Worm (Caenorhabditis elegans) whole organism, young adult: Measurements from ENCODE around the gene zig-2.
"Not testable (repeated sequence)": the region's sequence is repeated elsewhere in the genome, so short reads cannot be mapped to it uniquely, and the experiment has no call there.

ENCODE experiments used
- B0261.1 ChIP-seq: sonication (generic microtip); optimal IDR thresholded peaks from 2 replicates; lab custom pipeline; 2016; ENCODE audit warnings: mild to moderate bottlenecking, missing genetic modification characterization, moderate library complexity, missing compliant biosample characterization
- F52B5.7 ChIP-seq: sonication (generic microtip); optimal IDR thresholded peaks from 2 replicates; lab custom pipeline; 2016; ENCODE audit warnings: mild to moderate bottlenecking, missing genetic modification characterization, missing compliant biosample characterization
- K11D2.4 ChIP-seq: fragments of 200-800 bp; sonication (Bioruptor generic); IDR thresholded peaks from 2 replicates; pipeline ENCODE4 v1.3.6; 2022; ENCODE audit warnings: missing genetic modification reagents, missing genetic modification characterization, missing compliant biosample characterization
- T26A5.8 ChIP-seq: sonication (generic microtip); optimal IDR thresholded peaks from 2 replicates; lab custom pipeline; 2016; ENCODE audit warnings: missing genetic modification characterization, missing compliant biosample characterization
- aptf-2 ChIP-seq: fragments of 200-800 bp; sonication (Bioruptor generic); conservative IDR thresholded peaks from 2 replicates; pipeline ENCODE4 v1.3.6; 2022; ENCODE audit warnings: missing genetic modification reagents, missing genetic modification characterization, missing compliant biosample characterization
- attf-5 ChIP-seq: fragments of 200-800 bp; sonication (Bioruptor generic); optimal IDR thresholded peaks from 2 replicates; lab custom pipeline; 2018; ENCODE audit warnings: mild to moderate bottlenecking, missing genetic modification characterization, missing compliant biosample characterization
- attf-6 ChIP-seq: fragments of 200-800 bp; sonication (Bioruptor generic); IDR thresholded peaks from 2 replicates; pipeline ENCODE4 v1.3.6; 2022; ENCODE audit warnings: missing genetic modification reagents, missing genetic modification characterization, missing compliant biosample characterization
- bed-1 ChIP-seq: fragments of 200-800 bp; sonication (Bioruptor generic); IDR thresholded peaks from 2 replicates; pipeline ENCODE4 v1.3.6; 2022; ENCODE audit warnings: missing genetic modification reagents, missing genetic modification characterization, missing compliant biosample characterization
- cebp-1 ChIP-seq, 2 experiments: fragments of 200-800 bp in 1 of 2; sonication (Bioruptor generic) in 1 of 2; sonication (generic microtip) in 1 of 2; IDR thresholded peaks in 1 of 2; optimal IDR thresholded peaks in 1 of 2; 2 replicates each; pipeline versions ENCODE4 v1.3.6 to Lab custom; 2017 to 2022; ENCODE audit warnings: missing compliant biosample characterization in 2 of 2, missing genetic modification characterization in 2 of 2, mild to moderate bottlenecking in 1 of 2, missing genetic modification reagents in 1 of 2, moderate library complexity in 1 of 2
- ceh-79 ChIP-seq: sonication (generic microtip); optimal IDR thresholded peaks from 2 replicates; lab custom pipeline; 2017; ENCODE audit warnings: mild to moderate bottlenecking, missing genetic modification characterization, missing compliant biosample characterization
- dpff-1 ChIP-seq: sonication (generic microtip); optimal IDR thresholded peaks from 2 replicates; lab custom pipeline; 2017; ENCODE audit warnings: mild to moderate bottlenecking, missing genetic modification characterization, missing compliant biosample characterization
- efl-1 ChIP-seq: fragments of 150-350 bp; optimal IDR thresholded peaks from 2 replicates; lab custom pipeline; 2014; ENCODE audit warnings: missing biosample characterization, missing genetic modification reagents, missing genetic modification characterization
- fkh-3 ChIP-seq: sonication (generic microtip); optimal IDR thresholded peaks from 2 replicates; lab custom pipeline; 2016; ENCODE audit warnings: mild to moderate bottlenecking, missing genetic modification characterization, missing compliant biosample characterization
- hmg-1.2 ChIP-seq: fragments of 200-800 bp; sonication (Bioruptor generic); IDR thresholded peaks from 2 replicates; pipeline ENCODE4 v1.3.6; 2022; ENCODE audit warnings: missing genetic modification reagents, missing genetic modification characterization, missing compliant biosample characterization
- hmg-20 ChIP-seq: fragments of 200-800 bp; sonication (Bioruptor generic); IDR thresholded peaks from 2 replicates; pipeline ENCODE4 v1.3.6; 2022; ENCODE audit warnings: missing genetic modification reagents, missing genetic modification characterization, missing compliant biosample characterization
- lag-1 ChIP-seq: fragments of 200-800 bp; sonication (Bioruptor generic); IDR thresholded peaks from 2 replicates; pipeline ENCODE4 v1.3.6; 2022; ENCODE audit warnings: missing genetic modification reagents, missing genetic modification characterization, missing compliant biosample characterization
- madf-6 ChIP-seq: fragments of 200-800 bp; sonication (Bioruptor generic); IDR thresholded peaks from 2 replicates; pipeline ENCODE4 v1.3.6; 2022; ENCODE audit warnings: missing genetic modification reagents, missing genetic modification characterization, missing compliant biosample characterization
- madf-8 ChIP-seq: fragments of 200-800 bp; sonication (Bioruptor generic); conservative IDR thresholded peaks from 2 replicates; pipeline ENCODE4 v1.3.6; 2022; ENCODE audit warnings: missing genetic modification reagents, missing genetic modification characterization, missing compliant biosample characterization
- mcd-1 ChIP-seq: fragments of 200-800 bp; sonication (Bioruptor generic); IDR thresholded peaks from 2 replicates; pipeline ENCODE4 v1.3.6; 2022; ENCODE audit warnings: missing genetic modification reagents, missing genetic modification characterization, missing compliant biosample characterization
- nhr-90 ChIP-seq: sonication (generic microtip); optimal IDR thresholded peaks from 2 replicates; lab custom pipeline; 2016; ENCODE audit warnings: missing genotype, mild to moderate bottlenecking, missing genetic modification characterization, missing compliant biosample characterization
- rcor-1 ChIP-seq: fragments of 200-800 bp; sonication (Bioruptor generic); IDR thresholded peaks from 2 replicates; pipeline ENCODE4 v1.3.6; 2022; ENCODE audit warnings: missing genetic modification reagents, missing genetic modification characterization, missing compliant biosample characterization
- rpc-1 ChIP-seq, 2 experiments: fragments of 150-350 bp in 1 of 2; sonication (generic microtip) in 1 of 2; optimal IDR thresholded peaks; 2 replicates each; lab custom pipeline; 2014 to 2018; ENCODE audit warnings: missing biosample characterization in 1 of 2, missing genetic modification characterization in 1 of 2, missing genetic modification reagents in 1 of 2, missing genotype in 1 of 2
- snpc-1.3 ChIP-seq: sonication (generic microtip); optimal IDR thresholded peaks from 2 replicates; lab custom pipeline; 2017; ENCODE audit warnings: missing genetic modification characterization, mild to moderate bottlenecking, missing compliant biosample characterization, antibody characterized with exemption, moderate library complexity, missing genotype, missing genetic modification reagents; ENCODE audit not compliant: insufficient read depth
- tbp1 ChIP-seq: fragments of 200-800 bp; sonication (Bioruptor generic); optimal IDR thresholded peaks from 2 replicates; lab custom pipeline; 2018; ENCODE audit warnings: mild to moderate bottlenecking, missing genetic modification characterization, missing compliant biosample characterization
- tlf-1 ChIP-seq: fragments of 200-800 bp; sonication (Bioruptor generic); optimal IDR thresholded peaks from 2 replicates; lab custom pipeline; 2018; ENCODE audit warnings: mild to moderate bottlenecking, missing genetic modification characterization, missing compliant biosample characterization
- unc-62 ChIP-seq: fragments of 150-350 bp; optimal IDR thresholded peaks from 2 replicates; lab custom pipeline; 2014; ENCODE audit warnings: missing biosample characterization, missing genetic modification reagents, missing genetic modification characterization
- ztf-18 ChIP-seq: sonication (generic microtip); optimal IDR thresholded peaks from 2 replicates; lab custom pipeline; 2016; ENCODE audit warnings: missing genotype, mild to moderate bottlenecking, missing genetic modification characterization, missing compliant biosample characterization
- ztf-22 ChIP-seq: fragments of 200-800 bp; sonication (Bioruptor generic); optimal IDR thresholded peaks from 2 replicates; lab custom pipeline; 2018; ENCODE audit warnings: mild to moderate bottlenecking, missing genetic modification characterization, moderate library complexity, missing compliant biosample characterization

The zig-2 gene

DNA sequence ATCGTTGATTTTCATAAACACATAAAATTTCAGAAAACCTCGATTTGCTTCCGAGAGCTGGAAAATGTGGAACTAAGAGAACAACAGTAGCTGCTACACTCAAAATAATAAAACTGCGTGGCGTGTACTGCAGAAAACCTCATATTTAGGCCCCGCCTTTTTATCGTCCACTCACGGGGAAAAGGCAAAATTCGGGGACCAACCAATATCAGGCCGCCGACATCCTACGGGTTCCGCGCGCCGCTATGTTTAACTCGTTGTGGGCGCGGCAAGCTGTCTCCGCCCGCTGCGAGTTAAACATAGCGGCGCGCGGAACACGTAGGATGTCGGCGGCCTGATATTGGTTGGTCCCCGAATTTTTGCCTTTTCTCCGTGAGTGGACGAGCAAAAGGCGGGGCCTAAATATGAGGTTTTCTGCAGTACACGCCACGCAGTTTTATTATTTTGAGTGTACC lies 33.2 kb downstream of the zig-2 start, which contains the start of gene F17A2.16:
Gene F17A2.16, plus strand, starts transcription at position 405 of the 455 bp plus-strand sequence.
- TF ChIP-seq attf-6 (GFP tag; lab: Robert Waterston, UW) = peak; percentile 86
- TF ChIP-seq, all 124 proteins: peak for 1; not testable (repeated sequence) for 123

DNA sequence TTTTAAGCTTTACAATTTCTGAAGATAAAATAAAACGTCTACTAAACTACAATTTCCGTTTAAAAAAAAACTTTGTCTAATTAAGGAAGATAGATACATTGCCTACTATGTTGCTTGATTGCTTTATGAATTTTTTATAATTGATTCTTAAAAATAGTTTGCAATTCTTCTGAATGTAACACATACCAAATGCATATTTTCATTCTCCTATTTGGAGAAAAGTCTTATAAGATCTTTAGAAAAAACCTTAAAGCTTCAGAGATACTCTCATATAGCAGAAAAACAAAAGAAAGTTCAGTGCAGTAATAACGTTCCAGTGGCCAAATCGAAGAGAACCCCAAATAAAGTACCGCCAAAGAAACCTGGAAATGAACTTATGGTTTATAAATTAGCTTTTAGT lies 34.7 kb downstream of the zig-2 start, which contains the start of gene phf-32:
Gene phf-32, plus strand, starts transcription at position 301 of the 400 bp plus-strand sequence.
- no peak for TF ChIP-seq ceh-79
- no peak for TF ChIP-seq hmg-1.2
- TF ChIP-seq ztf-18 = no peak
- TF ChIP-seq nhr-90 (tag; lab: Kevin White, UChicago) = no peak

DNA sequence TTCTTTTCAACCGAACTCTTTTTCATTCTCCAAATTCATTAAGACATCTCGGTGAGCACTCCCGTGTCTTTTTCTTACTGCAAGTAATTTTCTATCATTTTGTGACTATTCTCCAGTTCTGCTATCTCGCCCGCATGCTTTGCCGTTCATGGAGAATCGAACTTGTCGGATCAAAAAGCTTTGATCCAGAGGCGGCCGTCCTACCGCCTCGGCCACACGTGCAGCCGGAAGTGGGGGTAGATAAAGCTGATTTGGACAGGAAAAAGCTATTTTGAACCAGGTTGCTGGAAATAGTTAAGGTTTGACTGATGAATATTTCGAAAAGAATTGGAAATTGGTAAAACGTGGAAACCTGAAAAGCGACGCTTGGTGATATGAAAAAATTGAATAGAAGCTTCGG lies 37.0 kb downstream of the zig-2 start:
- TF ChIP-seq tbp1 (GFP tag; lab: Kevin White, UChicago) = peak; percentile 76
- peak; percentile 72; the same call in 1 of the 2 replicates for TF ChIP-seq lag-1 (GFP tag; lab: Robert Waterston, UW)
- TF ChIP-seq snpc-1.3 = no peak
- no peak for TF ChIP-seq hmg-20 (GFP tag; lab: Robert Waterston, UW)
- peak; percentile 34 for TF ChIP-seq rpc-1 (optimal IDR thresholded peaks at IDR 0.05; lab: Kevin White, UChicago)
- TF ChIP-seq rpc-1 (tag; optimal IDR thresholded peaks at IDR 0.05; lab: Kevin White, UChicago) = peak; percentile 68
- TF ChIP-seq K11D2.4 (GFP tag; lab: Robert Waterston, UW) = 0 out of 2 replicates have a peak, but pooled peaks have one; percentile 64
- TF ChIP-seq dpff-1 (tag; lab: Kevin White, UChicago) = no peak
- TF ChIP-seq ztf-22 = no peak
- TF ChIP-seq T26A5.8 (tag; lab: Kevin White, UChicago) = no peak
- TF ChIP-seq nhr-90 (tag; lab: Kevin White, UChicago) = no peak
- TF ChIP-seq fkh-3 = no peak
- peak; percentile 24 for TF ChIP-seq B0261.1 (tag; lab: Kevin White, UChicago)
- TF ChIP-seq mcd-1 (GFP tag; lab: Robert Waterston, UW) = no peak
- no peak for TF ChIP-seq aptf-2 (GFP tag; lab: Robert Waterston, UW)
- TF ChIP-seq madf-8 (GFP tag; lab: Robert Waterston, UW) = no peak

DNA sequence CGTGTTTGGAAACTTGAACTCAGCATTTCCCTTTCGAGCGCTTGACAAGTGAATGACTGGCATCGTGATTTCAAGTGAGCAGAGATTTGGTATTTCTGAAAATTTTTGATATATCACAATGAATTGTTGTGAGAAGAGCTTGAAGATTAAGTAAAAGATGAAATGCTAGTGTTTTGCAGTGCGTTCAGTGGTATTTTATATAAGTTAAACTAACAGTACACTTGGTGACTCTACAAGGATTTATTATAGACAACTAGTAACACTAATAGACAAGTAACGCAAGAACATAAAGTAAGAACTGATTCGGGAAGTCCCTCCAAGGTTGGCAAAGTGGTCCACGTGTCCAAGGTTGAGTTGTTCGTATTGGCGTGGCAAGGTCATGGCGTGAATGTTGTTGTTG lies 38.5 kb downstream of the zig-2 start, which contains the start of gene dot-1.3:
Gene dot-1.3, minus strand, starts transcription at position 101 of the 400 bp plus-strand sequence.
- TF ChIP-seq rcor-1; cebp-1 (GFP tag; IDR thresholded peaks at IDR 0.05; lab: Robert Waterston, UW); cebp-1 (tag; optimal IDR thresholded peaks at IDR 0.05; lab: Kevin White, UChicago); attf-5 (GFP tag; lab: Kevin White, UChicago): not testable (repeated sequence)

DNA sequence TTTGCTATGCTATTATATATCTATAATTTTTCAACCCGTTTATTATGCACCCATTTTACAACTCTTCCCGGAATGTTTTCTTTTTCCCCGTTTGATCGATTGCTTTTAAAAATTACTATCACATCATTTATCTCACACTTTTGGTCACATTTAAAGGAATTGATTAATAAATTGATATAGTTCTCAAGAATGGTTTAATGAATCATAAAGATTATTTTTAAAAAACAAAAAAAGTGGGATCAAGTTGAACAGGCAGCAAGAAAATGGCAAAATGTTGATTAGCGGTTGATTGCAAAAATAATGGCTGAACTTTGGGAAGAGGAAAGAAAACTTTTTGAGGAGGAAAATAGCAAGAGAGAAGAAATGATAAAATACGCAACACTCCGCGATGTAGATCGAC lies 41.4 kb downstream of the zig-2 start, which contains the start of gene W06D11.5:
Gene W06D11.5, plus strand, starts transcription at position 301 of the 400 bp plus-strand sequence.
- no peak for TF ChIP-seq ceh-79
- no peak for TF ChIP-seq bed-1 (GFP tag; lab: Robert Waterston, UW)

DNA sequence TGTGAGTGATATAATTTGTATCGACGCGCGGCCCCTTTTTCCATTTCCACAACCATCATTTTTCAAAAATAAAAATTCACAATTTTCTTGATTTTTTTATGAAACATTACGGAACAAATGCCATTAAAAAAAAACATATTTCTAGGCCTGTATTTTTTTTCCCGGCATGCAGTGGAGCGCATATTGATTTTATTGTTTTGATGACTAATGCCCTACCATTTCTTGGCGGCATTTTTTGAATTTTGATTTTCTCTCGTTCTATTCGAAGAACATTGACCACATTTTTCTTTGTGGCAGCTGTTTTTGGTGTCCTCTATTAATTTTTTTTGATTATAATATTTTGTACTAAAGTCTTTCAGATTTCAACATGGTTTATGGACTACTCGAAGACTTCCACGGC lies 42.9 kb downstream of the zig-2 start, which contains the start of gene W06D11.3:
Gene W06D11.3, plus strand, starts transcription at position 360 of the 400 bp plus-strand sequence.
- TF ChIP-seq hmg-1.2 = peak; percentile 26; the same call in 1 of the 2 replicates
- no peak for TF ChIP-seq tlf-1 (GFP tag; lab: Kevin White, UChicago)
- TF ChIP-seq efl-1 = peak; percentile 73
- TF ChIP-seq madf-8 (GFP tag; lab: Robert Waterston, UW) = peak; percentile 78
- TF ChIP-seq madf-6 (GFP tag; lab: Robert Waterston, UW) = peak; percentile 69
- TF ChIP-seq F52B5.7 = no peak
- no peak for TF ChIP-seq unc-62 (GFP tag; lab: Kevin White, UChicago)
